Fruit fly (Drosophila melanogaster): Measurements from ENCODE around the gene CG33189.
A peak's percentile ranks its signal among the peaks of the same experiment; 100 is the strongest.

- TF ChIP-seq Sox14 (GFP tag; optimal IDR thresholded peaks at IDR 0.05): peak; percentile 81
- peak; percentile 49 for TF ChIP-seq dsx (GFP tag; optimal IDR thresholded peaks at IDR 0.05; ENCODE audit: poor library complexity, severe bottlenecking)
- TF ChIP-seq net (GFP tag; optimal IDR thresholded peaks at IDR 0.05): peak; percentile 55
- peak; percentile 42 for TF ChIP-seq esn (GFP tag; optimal IDR thresholded peaks at IDR 0.05)
- TF ChIP-seq Smox (GFP tag; optimal IDR thresholded peaks at IDR 0.05): no peak
- TF ChIP-seq topi (GFP tag; optimal IDR thresholded peaks at IDR 0.05): peak; percentile 38
- TF ChIP-seq Blimp-1 (GFP tag; optimal IDR thresholded peaks at IDR 0.05): peak; percentile 24
- TF ChIP-seq spab (GFP tag; optimal IDR thresholded peaks at IDR 0.05): no peak
- TF ChIP-seq CG7368 (GFP tag; optimal IDR thresholded peaks at IDR 0.05): peak; percentile 16
- peak; percentile 62 for TF ChIP-seq vri (GFP tag; optimal IDR thresholded peaks at IDR 0.05)
- TF ChIP-seq Lpt (GFP tag; optimal IDR thresholded peaks at IDR 0.05): peak; percentile 22
- peak; percentile 28 for TF ChIP-seq Ets21C (GFP tag; optimal IDR thresholded peaks at IDR 0.05)
Measured at dm6 chr3R:8820428-8820912, 39.9 kb upstream of the CG33189 start, which contains the start of gene aqz.

Measured in whole organism, prepupa.